Fruit fly (Drosophila melanogaster) whole organism, pupa: ENCODE results near the gene CG32110.

Experiments
- CG10348 ChIP-seq: fragments of 200-800 bp; sonication (Bioruptor generic); IDR thresholded peaks from 2 replicates; pipeline ENCODE4 v1.3.6; 2022; ENCODE audit warnings: missing biosample characterization, missing genetic modification characterization
- CG12605 ChIP-seq: fragments of 200-800 bp; sonication (Bioruptor generic); IDR thresholded peaks from 2 replicates; pipeline ENCODE4 v1.3.6; 2022; ENCODE audit warnings: missing biosample characterization, missing genetic modification characterization
- CG13204 ChIP-seq: fragments of 200-800 bp; sonication (Bioruptor generic); optimal IDR thresholded peaks from 2 replicates; lab custom pipeline; 2018; ENCODE audit warnings: missing biosample characterization, mild to moderate bottlenecking, missing genetic modification characterization, moderate library complexity
- CG14655 ChIP-seq: fragments of 200-800 bp; sonication (Bioruptor generic); optimal IDR thresholded peaks from 3 replicates; lab custom pipeline; 2017; ENCODE audit warnings: mild to moderate bottlenecking, missing biosample characterization, missing genetic modification reagents, missing genetic modification characterization
- CG15710 ChIP-seq: fragments of 200-800 bp; sonication (Bioruptor generic); optimal IDR thresholded peaks from 2 replicates; lab custom pipeline; 2018; ENCODE audit warnings: missing biosample characterization, mild to moderate bottlenecking, missing genetic modification characterization, moderate library complexity
- CG17806 ChIP-seq: fragments of 200-800 bp; sonication (Bioruptor generic); optimal IDR thresholded peaks from 2 replicates; lab custom pipeline; 2018; ENCODE audit warnings: missing biosample characterization, mild to moderate bottlenecking, missing genetic modification characterization, moderate library complexity
- CG32121 ChIP-seq: fragments of 200-800 bp; sonication (Bioruptor generic); IDR thresholded peaks from 2 replicates; pipeline ENCODE4 v1.3.6; 2022; ENCODE audit warnings: missing biosample characterization, missing genetic modification characterization
- CG34367 ChIP-seq: fragments of 200-800 bp; sonication (Bioruptor generic); optimal IDR thresholded peaks from 2 replicates; lab custom pipeline; 2018; ENCODE audit warnings: missing biosample characterization, mild to moderate bottlenecking, missing genetic modification characterization
- CG4496 ChIP-seq: fragments of 200-800 bp; sonication (Bioruptor generic); IDR thresholded peaks from 3 replicates; pipeline ENCODE4 v1.3.6; 2022; ENCODE audit warnings: missing biosample characterization, missing genetic modification characterization
- CG8159 ChIP-seq: fragments of 200-800 bp; sonication (Bioruptor generic); optimal IDR thresholded peaks from 3 replicates; lab custom pipeline; 2018; ENCODE audit warnings: missing biosample characterization, mild to moderate bottlenecking, missing genetic modification characterization, moderate library complexity
- CG8301 ChIP-seq: fragments of 200-800 bp; sonication (Bioruptor generic); optimal IDR thresholded peaks from 2 replicates; lab custom pipeline; 2018; ENCODE audit warnings: missing biosample characterization, mild to moderate bottlenecking, missing genetic modification characterization
- CG9948 ChIP-seq: fragments of 200-800 bp; sonication (Bioruptor generic); optimal IDR thresholded peaks from 2 replicates; lab custom pipeline; 2018; ENCODE audit warnings: missing biosample characterization, mild to moderate bottlenecking, missing genetic modification characterization, moderate library complexity
- D1 ChIP-seq: fragments of 200-800 bp; sonication (Bioruptor generic); optimal IDR thresholded peaks from 2 replicates; lab custom pipeline; 2018; ENCODE audit warnings: missing biosample characterization, mild to moderate bottlenecking, missing genetic modification characterization, moderate library complexity
- EcR ChIP-seq: fragments of 200-800 bp; sonication (Bioruptor generic); optimal IDR thresholded peaks from 3 replicates; lab custom pipeline; 2019; ENCODE audit warnings: missing biosample characterization, missing genetic modification characterization, mild to moderate bottlenecking, moderate library complexity, missing genetic modification reagents
- Ets98B ChIP-seq: fragments of 200-800 bp; sonication (Bioruptor generic); IDR thresholded peaks from 2 replicates; pipeline ENCODE4 v1.3.6; 2022; ENCODE audit warnings: missing biosample characterization, missing genetic modification characterization
- Pif1A ChIP-seq: fragments of 200-800 bp; sonication (Bioruptor generic); optimal IDR thresholded peaks from 3 replicates; lab custom pipeline; 2016; ENCODE audit warnings: missing biosample characterization, missing genetic modification characterization
- Pif1B ChIP-seq: fragments of 200-800 bp; sonication (Bioruptor generic); optimal IDR thresholded peaks from 3 replicates; lab custom pipeline; 2016; ENCODE audit warnings: missing biosample characterization, missing genetic modification characterization
- Snoo ChIP-seq: fragments of 200-800 bp; sonication (Bioruptor generic); optimal IDR thresholded peaks from 3 replicates; lab custom pipeline; 2017; ENCODE audit warnings: missing biosample characterization, mild to moderate bottlenecking, missing genetic modification characterization, inconsistent platforms
- fd96Ca ChIP-seq: fragments of 200-800 bp; sonication (Bioruptor generic); IDR thresholded peaks from 3 replicates; pipeline ENCODE4 v1.3.6; 2022; ENCODE audit warnings: missing biosample characterization, missing genetic modification characterization
- gl ChIP-seq: fragments of 200-800 bp; sonication (Bioruptor generic); optimal IDR thresholded peaks from 2 replicates; lab custom pipeline; 2018; ENCODE audit warnings: missing biosample characterization, mild to moderate bottlenecking, missing genetic modification characterization
- rn ChIP-seq: fragments of 200-800 bp; sonication (Bioruptor generic); IDR thresholded peaks from 2 replicates; pipeline ENCODE4 v1.3.6; 2022; ENCODE audit warnings: missing biosample characterization, missing genetic modification characterization

Gene CG32110

dm6 chr3L:12804035-12804729 is 4.3 kb upstream of the CG32110 start:
- TF ChIP-seq CG8301 (tag; lab: Kevin White, UChicago): no peak
- TF ChIP-seq CG17806 (tag; lab: Kevin White, UChicago): no peak
- TF ChIP-seq gl (tag; lab: Kevin White, UChicago): no peak
- no peak for TF ChIP-seq CG8159 (tag; lab: Kevin White, UChicago)
- TF ChIP-seq CG15710 (tag; lab: Kevin White, UChicago): no peak
- no peak for TF ChIP-seq CG10348 (GFP tag; lab: Robert Waterston, UW)
- TF ChIP-seq CG4496 (GFP tag; lab: Robert Waterston, UW): peak; percentile 43; the same call in 1 of the 3 replicates
- TF ChIP-seq CG32121 (GFP tag; lab: Robert Waterston, UW): no peak
- TF ChIP-seq CG12605 (GFP tag; lab: Robert Waterston, UW): peak; percentile 11; the same call in 1 of the 2 replicates
- no peak for TF ChIP-seq Pif1B (GFP tag; lab: Kevin White, UChicago)
- peak; percentile 4 for TF ChIP-seq Pif1A (GFP tag; lab: Kevin White, UChicago)
- TF ChIP-seq Ets98B: no peak
- no peak for TF ChIP-seq EcR (GFP tag; lab: Kevin White, UChicago)
- TF ChIP-seq CG14655: no peak
- peak; percentile 40; the same call in 2 of the 3 replicates for TF ChIP-seq fd96Ca (GFP tag; lab: Robert Waterston, UW)
- TF ChIP-seq CG34367 (tag; lab: Kevin White, UChicago): no peak
- no peak for TF ChIP-seq CG9948 (tag; lab: Kevin White, UChicago)
- TF ChIP-seq Snoo (tag; lab: Kevin White, UChicago): no peak
- no peak for TF ChIP-seq D1 (tag; lab: Kevin White, UChicago)
- no peak for TF ChIP-seq CG13204 (GFP tag; lab: Kevin White, UChicago)
- TF ChIP-seq rn: no peak

DNA sequence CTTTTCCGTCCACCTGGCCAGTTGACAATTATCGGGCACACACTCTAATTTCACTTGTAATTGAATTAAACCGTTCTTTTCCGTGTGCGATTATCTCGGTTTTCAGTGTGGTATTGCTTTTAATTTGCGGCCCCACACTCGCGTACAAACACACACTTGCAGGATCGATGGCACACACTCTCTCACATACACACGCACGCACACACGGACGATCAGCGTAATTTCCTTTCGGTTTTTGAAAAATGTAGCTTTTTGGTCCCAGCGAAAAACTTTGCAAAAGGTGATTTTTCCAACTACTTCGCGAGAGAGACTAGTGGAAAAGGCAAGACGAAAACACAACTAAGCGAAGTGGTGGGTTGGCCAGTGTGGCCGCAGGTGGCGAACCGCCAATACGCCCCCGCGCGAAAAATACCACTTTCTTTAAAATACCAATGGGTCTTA is 3.8 kb upstream of the CG32110 start, which contains the start of gene Atg1:
Gene Atg1 (minus strand): TSS at position 387 of the 441 bp plus-strand sequence.
- no peak for TF ChIP-seq CG17806 (tag; lab: Kevin White, UChicago)
- peak; percentile 22; the same call in 1 of the 2 replicates for TF ChIP-seq CG12605 (GFP tag; lab: Robert Waterston, UW)

DNA sequence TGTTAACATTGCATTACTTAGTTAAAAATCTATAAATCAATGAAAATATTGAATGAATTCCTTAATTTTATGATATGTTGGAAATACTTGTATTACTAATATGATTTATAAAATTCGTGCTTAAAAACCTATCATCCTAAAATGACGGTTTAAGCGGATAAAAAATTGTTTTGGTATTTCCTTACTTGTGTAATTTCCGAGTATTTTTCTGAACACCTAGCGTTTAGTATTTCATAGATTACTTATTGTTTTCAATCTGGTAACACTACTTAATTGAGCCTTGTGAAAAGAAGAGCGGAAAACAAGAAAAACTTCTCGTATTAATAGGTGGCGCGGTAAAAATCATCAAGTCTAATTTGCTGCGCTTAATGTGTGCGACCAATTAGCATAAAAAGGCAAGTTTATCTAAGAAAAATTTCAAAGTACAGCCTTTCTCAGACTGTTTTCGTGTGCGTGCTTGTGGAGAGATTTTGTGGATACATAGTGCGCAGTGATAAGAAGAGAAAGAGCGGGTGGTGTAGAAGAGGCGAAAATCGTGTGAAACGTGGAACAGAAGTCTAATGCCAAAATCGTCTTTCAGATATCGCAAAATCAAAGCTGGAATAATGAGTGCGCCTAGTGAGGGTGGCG is 2.7 kb upstream of the CG32110 start, which contains the start of gene Sap130:
Gene Sap130 (plus strand): TSS at position 243 of the 630 bp plus-strand sequence.
- no peak for TF ChIP-seq Ets98B

- TF ChIP-seq Snoo (tag; lab: Kevin White, UChicago): peak; percentile 54
- no peak for TF ChIP-seq gl (tag; lab: Kevin White, UChicago)
- TF ChIP-seq CG12605 (GFP tag; lab: Robert Waterston, UW): no peak
- TF ChIP-seq CG4496 (GFP tag; lab: Robert Waterston, UW): no peak
- no peak for TF ChIP-seq rn
- no peak for TF ChIP-seq CG8301 (tag; lab: Kevin White, UChicago)
- TF ChIP-seq Pif1A (GFP tag; lab: Kevin White, UChicago): no peak
- TF ChIP-seq fd96Ca (GFP tag; lab: Robert Waterston, UW): no peak
- peak; percentile 39 for TF ChIP-seq CG9948 (tag; lab: Kevin White, UChicago)
- peak; percentile 7 for TF ChIP-seq EcR (GFP tag; lab: Kevin White, UChicago)
- TF ChIP-seq CG17806 (tag; lab: Kevin White, UChicago): peak; percentile 49
- peak; percentile 56 for TF ChIP-seq Pif1B (GFP tag; lab: Kevin White, UChicago)
- no peak for TF ChIP-seq CG13204 (GFP tag; lab: Kevin White, UChicago)
- peak; percentile 42 for TF ChIP-seq D1 (tag; lab: Kevin White, UChicago)
- peak; percentile 76 for TF ChIP-seq Ets98B
- peak; percentile 45 for TF ChIP-seq CG15710 (tag; lab: Kevin White, UChicago)
- no peak for TF ChIP-seq CG10348 (GFP tag; lab: Robert Waterston, UW)
- peak; percentile 54; the same call in 1 of the 2 replicates for TF ChIP-seq CG32121 (GFP tag; lab: Robert Waterston, UW)
- no peak for TF ChIP-seq CG14655
- peak; percentile 40 for TF ChIP-seq CG34367 (tag; lab: Kevin White, UChicago)
- TF ChIP-seq CG8159 (tag; lab: Kevin White, UChicago): peak; percentile 62
Observed at dm6 chr3L:12806290-12806743, 2.2 kb upstream of the CG32110 start.

dm6 chr3L:12813907-12814306 is 5.4 kb downstream of the CG32110 start, which contains the start of the genes Sf3a2 and CG42588:
Gene Sf3a2 (minus strand): TSS chr3L:12814019.
Gene CG42588 (plus strand): TSS chr3L:12814254.
- TF ChIP-seq CG8301 (tag; lab: Kevin White, UChicago) (no peak), rn (peak; percentile 36; the same call in 1 of the 2 replicates), CG17806 (tag; lab: Kevin White, UChicago) (peak; percentile 31)

DNA sequence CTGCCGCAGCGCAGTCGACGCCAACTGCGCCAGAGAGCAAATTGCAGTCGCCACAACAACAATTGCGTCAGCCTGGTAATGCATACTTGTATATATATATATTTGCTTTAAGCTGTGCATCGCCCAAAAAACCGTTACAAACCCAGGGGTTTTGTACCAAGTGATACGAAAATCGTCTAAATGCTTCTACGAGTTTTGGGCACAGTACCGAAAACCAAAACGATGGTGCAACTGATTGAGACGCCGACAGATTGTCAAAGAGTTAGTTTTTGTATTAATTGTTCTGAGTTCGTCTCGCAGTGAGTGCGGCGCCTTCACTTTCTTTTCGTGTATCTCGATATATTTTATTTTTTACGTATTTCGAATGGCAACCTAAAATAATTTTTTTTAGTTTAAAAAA is 6.3 kb downstream of the CG32110 start:
- TF ChIP-seq rn: no peak
- TF ChIP-seq CG10348 (GFP tag; lab: Robert Waterston, UW): no peak
- TF ChIP-seq gl (tag; lab: Kevin White, UChicago): no peak
- no peak for TF ChIP-seq CG13204 (GFP tag; lab: Kevin White, UChicago)
- TF ChIP-seq CG34367 (tag; lab: Kevin White, UChicago): no peak
- TF ChIP-seq Pif1B (GFP tag; lab: Kevin White, UChicago): no peak
- TF ChIP-seq CG14655: no peak
- TF ChIP-seq Ets98B: no peak
- TF ChIP-seq CG32121 (GFP tag; lab: Robert Waterston, UW): no peak
- TF ChIP-seq CG4496 (GFP tag; lab: Robert Waterston, UW): no peak
- TF ChIP-seq CG8159 (tag; lab: Kevin White, UChicago): no peak
- TF ChIP-seq D1 (tag; lab: Kevin White, UChicago): no peak
- no peak for TF ChIP-seq CG8301 (tag; lab: Kevin White, UChicago)
- TF ChIP-seq fd96Ca (GFP tag; lab: Robert Waterston, UW): no peak
- TF ChIP-seq CG12605 (GFP tag; lab: Robert Waterston, UW): no peak
- TF ChIP-seq Snoo (tag; lab: Kevin White, UChicago): no peak
